Fruit fly (Drosophila melanogaster): ENCODE results near the gene Vml.

Gene Vml

dm6 chrX:2300293-2301068 is 24.9 kb downstream of the Vml start (continued):
- TF ChIP-seq Nf-YA (GFP tag; IDR thresholded peaks at IDR 0.05) (peak; percentile 96), Sry-β (GFP tag; optimal IDR thresholded peaks at IDR 0.05) (peak; percentile 69), br (optimal IDR thresholded peaks at IDR 0.05) (no peak), Dip3 (GFP tag; optimal IDR thresholded peaks at IDR 0.05) (peak; percentile 93), hkb (optimal IDR thresholded peaks at IDR 0.05) (no peak), hkb (GFP tag; IDR thresholded peaks at IDR 0.05) (peak; percentile 98), CG10654 (GFP tag; optimal IDR thresholded peaks at IDR 0.05) (peak; percentile 84), CG34422 (GFP tag; IDR thresholded peaks at IDR 0.05) (peak; percentile 98), Chrac-16 (GFP tag; optimal IDR thresholded peaks at IDR 0.05) (peak; percentile 88), GATAe (GFP tag; conservative IDR thresholded peaks at IDR 0.05) (peak; percentile 78), CG10959 (GFP tag; IDR thresholded peaks at IDR 0.05) (peak; percentile 90), Atf-2 (GFP tag; optimal IDR thresholded peaks at IDR 0.05) (peak; percentile 89), CHES-1-like (GFP tag; optimal IDR thresholded peaks at IDR 0.05) (peak; percentile 94), Hr51 (GFP tag; optimal IDR thresholded peaks at IDR 0.05) (peak; percentile 89 to 96), en (GFP tag; optimal IDR thresholded peaks at IDR 0.05) (peak; percentile 73), CG16813 (GFP tag; IDR thresholded peaks at IDR 0.05; ENCODE audit: partially characterized antibody) (no peak), CG7357 (GFP tag; IDR thresholded peaks at IDR 0.05) (peak; percentile 89), abd-A (tag; optimal IDR thresholded peaks at IDR 0.05) (no peak), CG17802 (tag; optimal IDR thresholded peaks at IDR 0.05) (peak; percentile 88), CG18011 (GFP tag; optimal IDR thresholded peaks at IDR 0.05) (peak; percentile 80), gem (tag; optimal IDR thresholded peaks at IDR 0.05) (peak; percentile 97), pho (GFP tag; optimal IDR thresholded peaks at IDR 0.05) (peak; percentile 86), D19B (GFP tag; optimal IDR thresholded peaks at IDR 0.05) (peak; percentile 75), Fer3 (tag; optimal IDR thresholded peaks at IDR 0.05) (peak; percentile 92), CG10462 (GFP tag; optimal IDR thresholded peaks at IDR 0.05) (peak; percentile 86), CG30020 (tag; optimal IDR thresholded peaks at IDR 0.05) (peak; percentile 61), sd (tag; optimal IDR thresholded peaks at IDR 0.05) (peak; percentile 85), CG3838 (GFP tag; optimal IDR thresholded peaks at IDR 0.05) (peak; percentile 87), Hr3 (GFP tag; optimal IDR thresholded peaks at IDR 0.05) (peak; percentile 90), ttk (GFP tag; IDR thresholded peaks at IDR 0.05) (peak; percentile 97), fu2 (GFP tag; optimal IDR thresholded peaks at IDR 0.05) (peak; percentile 89), Dref (GFP tag; IDR thresholded peaks at IDR 0.05) (peak; percentile 32; the same call in 1 of the 2 replicates), az2 (GFP tag; optimal IDR thresholded peaks at IDR 0.05) (peak; percentile 93), NFAT (GFP tag; IDR thresholded peaks at IDR 0.05) (peak; percentile 95), run (tag; optimal IDR thresholded peaks at IDR 0.05) (peak; percentile 92), vvl (GFP tag; IDR thresholded peaks at IDR 0.05) (peak; percentile 99), CG2116 (GFP tag; optimal IDR thresholded peaks at IDR 0.05) (peak; percentile 72), Ravus (GFP tag; IDR thresholded peaks at IDR 0.05) (peak; percentile 92), CG14050 (GFP tag; IDR thresholded peaks at IDR 0.05) (peak; percentile 98), crp (GFP tag; optimal IDR thresholded peaks at IDR 0.05) (peak in 1 of 2 experiments; percentile 68), CG13775 (GFP tag; optimal IDR thresholded peaks at IDR 0.05) (peak; percentile 92), cwo (GFP tag; optimal IDR thresholded peaks at IDR 0.05) (peak; percentile 89), CG17361 (GFP tag; IDR thresholded peaks at IDR 0.05) (peak; percentile 90), yki (optimal IDR thresholded peaks at IDR 0.05) (no peak), B-H2 (GFP tag; optimal IDR thresholded peaks at IDR 0.05) (peak; percentile 19), nerfin-1 (tag; optimal IDR thresholded peaks at IDR 0.05) (peak; percentile 84), CG2129 (GFP tag; IDR thresholded peaks at IDR 0.05; ENCODE audit: partially characterized antibody) (no peak), ems (GFP tag; optimal IDR thresholded peaks at IDR 0.05) (peak; percentile 96), chm (GFP tag; IDR thresholded peaks at IDR 0.05) (peak; percentile 98), CG10979 (tag; optimal IDR thresholded peaks at IDR 0.05) (peak; percentile 93)

Measured in whole organism, embryonic.